Worm (Caenorhabditis elegans): ENCODE measurements around the gene T10B5.8.

Gene T10B5.8

DNA sequence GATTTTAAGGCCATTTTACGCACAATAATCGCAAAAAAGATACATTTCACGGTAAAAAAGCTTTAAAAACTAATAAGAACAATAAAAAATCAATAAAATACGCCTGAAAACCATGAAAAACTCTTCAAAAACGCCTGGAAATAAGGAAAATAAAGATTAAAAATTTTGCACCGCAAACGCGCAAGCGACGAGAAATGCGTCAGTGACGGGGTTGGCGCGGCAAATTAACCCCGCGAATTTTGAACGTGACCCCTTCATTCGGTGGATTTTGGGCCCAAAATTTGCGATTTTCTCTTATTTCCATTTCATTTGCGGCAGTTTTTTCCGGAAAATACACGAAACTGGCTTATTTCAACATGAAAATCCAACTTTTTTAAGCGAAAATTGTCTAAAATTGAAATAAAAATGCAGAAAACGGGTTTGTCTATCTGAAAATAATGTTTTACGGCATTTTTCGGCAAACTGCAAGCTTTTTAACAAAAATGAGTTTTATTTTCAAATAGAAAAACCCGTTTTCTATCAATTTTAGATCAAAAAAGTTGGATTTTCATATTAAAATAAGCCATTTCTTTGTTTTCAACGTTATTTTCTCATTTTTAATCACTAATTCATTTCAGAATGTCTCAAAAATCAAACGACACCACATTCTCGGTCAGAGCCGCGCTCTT is 26.9 kb downstream of the T10B5.8 start, which contains the start of gene knl-3 (continued):
- TF ChIP-seq ZK546.5 (tag; optimal IDR thresholded peaks at IDR 0.05) (no peak), nhr-237 (tag; optimal IDR thresholded peaks at IDR 0.05) (no peak), unc-62 (GFP tag; optimal IDR thresholded peaks at IDR 0.05) (no peak), nhr-28 (tag; optimal IDR thresholded peaks at IDR 0.05) (no peak), jun-1 (tag; optimal IDR thresholded peaks at IDR 0.05) (peak; percentile 32), elt-3 (tag; optimal IDR thresholded peaks at IDR 0.05) (no peak), fos-1 (tag; optimal IDR thresholded peaks at IDR 0.05) (no peak), sea-2 (GFP tag; optimal IDR thresholded peaks at IDR 0.05) (no peak)

DNA sequence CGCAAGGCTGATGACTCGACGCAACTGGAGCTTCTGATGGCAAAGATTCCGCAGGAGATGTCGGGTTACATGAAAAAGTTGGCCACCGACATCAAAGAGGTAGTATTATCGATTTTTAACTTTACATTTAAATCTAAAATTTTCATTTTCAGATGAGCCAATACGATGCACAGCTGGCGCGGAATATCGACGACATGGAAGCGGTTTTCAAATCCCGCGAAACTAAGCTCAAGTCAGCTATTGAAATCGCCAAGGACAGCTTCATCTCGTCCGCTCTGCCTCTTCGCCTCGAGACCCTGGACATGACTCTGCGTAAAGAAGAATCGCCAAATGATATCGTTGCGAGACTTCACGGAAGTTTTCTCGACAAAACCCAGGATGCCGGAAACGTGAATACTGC is 27.8 kb downstream of the T10B5.8 start, which contains the start of gene T10B5.3:
T10B5.3 (minus strand) TSS at position 101 of the 400 bp plus-strand sequence.
- no peak for TF ChIP-seq zag-1 (tag; optimal IDR thresholded peaks at IDR 0.05)
- no peak for TF ChIP-seq elt-1 (tag; optimal IDR thresholded peaks at IDR 0.05)
- no peak for TF ChIP-seq unc-62 (GFP tag; optimal IDR thresholded peaks at IDR 0.05)
- no peak for TF ChIP-seq snpc-4 (tag; optimal IDR thresholded peaks at IDR 0.05)
- no peak for TF ChIP-seq nfya-1 (tag; optimal IDR thresholded peaks at IDR 0.05; ENCODE audit: insufficient read depth)
- no peak for TF ChIP-seq mdl-1 (tag; optimal IDR thresholded peaks at IDR 0.05)
- no peak for TF ChIP-seq aly-2 (tag; optimal IDR thresholded peaks at IDR 0.05)
- TF ChIP-seq ztf-4 (tag; optimal IDR thresholded peaks at IDR 0.05): no peak
- TF ChIP-seq nhr-11 (tag; optimal IDR thresholded peaks at IDR 0.05): no peak
- no peak for TF ChIP-seq elt-2 (tag; optimal IDR thresholded peaks at IDR 0.05)
- no peak for TF ChIP-seq unc-39 (tag; optimal IDR thresholded peaks at IDR 0.05)
- no peak for TF ChIP-seq hmg-11 (tag; optimal IDR thresholded peaks at IDR 0.05)
- TF ChIP-seq ZK546.5 (tag; optimal IDR thresholded peaks at IDR 0.05): no peak
- no peak for TF ChIP-seq ceh-82 (tag; optimal IDR thresholded peaks at IDR 0.05)
- TF ChIP-seq lin-39 (tag; optimal IDR thresholded peaks at IDR 0.05): no peak
- TF ChIP-seq lin-15B (tag; optimal IDR thresholded peaks at IDR 0.05): no peak
- no peak for TF ChIP-seq eor-1 (tag; optimal IDR thresholded peaks at IDR 0.05)

DNA sequence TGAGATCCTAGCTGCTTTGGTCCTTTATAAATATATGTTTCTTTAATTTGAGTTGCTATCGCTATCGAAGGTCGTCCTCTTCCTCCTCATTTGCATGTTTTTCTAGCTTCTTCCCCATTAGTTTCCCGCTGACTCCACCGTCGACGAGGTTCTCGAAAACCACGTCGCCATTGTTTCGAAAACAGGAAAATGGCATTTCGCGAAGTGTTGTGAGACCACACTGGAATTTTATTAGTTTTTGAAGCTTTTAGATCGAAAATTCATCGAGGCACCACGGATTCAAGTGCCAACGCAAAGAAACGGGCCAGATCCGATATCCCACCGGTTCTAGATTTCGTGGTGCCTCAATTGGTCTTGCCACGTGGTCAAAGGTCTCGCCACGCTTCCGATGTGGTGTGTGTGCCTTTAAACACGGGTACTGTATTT is 28.7 kb downstream of the T10B5.8 start:
- no peak for TF ChIP-seq fkh-10 (GFP tag; optimal IDR thresholded peaks at IDR 0.05)
- no peak for TF ChIP-seq ama-1 (optimal IDR thresholded peaks at IDR 0.05)
- no peak for TF ChIP-seq fkh-2 (tag; optimal IDR thresholded peaks at IDR 0.05)
- no peak for TF ChIP-seq nhr-77 (tag; optimal IDR thresholded peaks at IDR 0.05)
- no peak for TF ChIP-seq aly-2 (tag; optimal IDR thresholded peaks at IDR 0.05)
- no peak for TF ChIP-seq nhr-23 (tag; optimal IDR thresholded peaks at IDR 0.05)
- no peak for TF ChIP-seq sea-2 (GFP tag; optimal IDR thresholded peaks at IDR 0.05)
- TF ChIP-seq elt-1 (tag; optimal IDR thresholded peaks at IDR 0.05): no peak
- no peak for TF ChIP-seq skn-1 (tag; optimal IDR thresholded peaks at IDR 0.05)
- TF ChIP-seq nhr-237 (tag; optimal IDR thresholded peaks at IDR 0.05): no peak
- TF ChIP-seq nhr-12 (tag; optimal IDR thresholded peaks at IDR 0.05): no peak
- no peak for TF ChIP-seq ceh-16 (tag; optimal IDR thresholded peaks at IDR 0.05)
- no peak for TF ChIP-seq unc-39 (tag; optimal IDR thresholded peaks at IDR 0.05)
- TF ChIP-seq ceh-82 (tag; optimal IDR thresholded peaks at IDR 0.05): no peak
- no peak for TF ChIP-seq tbx-2 (tag; optimal IDR thresholded peaks at IDR 0.05)

DNA sequence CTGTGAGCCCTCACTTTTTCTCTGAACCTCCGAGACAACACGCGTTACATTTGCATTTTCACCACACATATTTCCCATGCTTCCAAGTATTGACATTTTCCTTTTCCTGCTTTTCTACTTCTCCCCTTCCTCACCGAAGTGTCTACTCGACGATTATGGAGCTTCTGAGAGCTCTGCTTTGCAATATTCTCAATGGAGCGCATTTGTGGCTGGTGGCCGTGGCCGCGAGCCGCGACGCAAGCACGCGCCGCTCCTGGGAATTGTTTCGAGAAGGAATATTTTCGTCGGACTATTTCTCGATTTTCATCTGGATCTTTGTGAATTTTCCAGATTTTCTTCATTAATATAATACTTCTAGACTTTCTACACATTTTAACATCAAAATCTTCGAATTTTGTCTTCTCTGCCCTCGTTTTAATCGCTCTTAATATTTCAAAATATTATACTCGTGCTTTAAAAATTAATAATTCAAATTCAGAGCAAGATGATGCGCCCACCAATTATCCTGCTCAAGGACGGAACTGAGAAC is 30.0 kb downstream of the T10B5.8 start, which contains the start of the genes T10B5.4 and cct-7:
T10B5.4 (minus strand) TSS at position 40 of the 529 bp plus-strand sequence.
cct-7 (plus strand) TSS at position 479 of the 529 bp plus-strand sequence.
- TF ChIP-seq ceh-9 (tag; optimal IDR thresholded peaks at IDR 0.05) (no peak), elt-2 (tag; optimal IDR thresholded peaks at IDR 0.05) (peak; percentile 62), nhr-12 (tag; optimal IDR thresholded peaks at IDR 0.05) (no peak), lin-39 (tag; optimal IDR thresholded peaks at IDR 0.05) (peak; percentile 97), hmg-11 (tag; optimal IDR thresholded peaks at IDR 0.05) (peak; percentile 89), elt-3 (tag; optimal IDR thresholded peaks at IDR 0.05) (no peak), aly-2 (tag; optimal IDR thresholded peaks at IDR 0.05) (no peak), nhr-23 (tag; optimal IDR thresholded peaks at IDR 0.05) (peak; percentile 50), fos-1 (tag; optimal IDR thresholded peaks at IDR 0.05) (no peak), mdl-1 (tag; optimal IDR thresholded peaks at IDR 0.05) (no peak), sea-2 (GFP tag; optimal IDR thresholded peaks at IDR 0.05) (no peak), lsy-12 (tag; optimal IDR thresholded peaks at IDR 0.05) (peak; percentile 77), jun-1 (tag; optimal IDR thresholded peaks at IDR 0.05) (peak; percentile 79), ceh-16 (tag; optimal IDR thresholded peaks at IDR 0.05) (no peak), snpc-4 (tag; optimal IDR thresholded peaks at IDR 0.05) (peak; percentile 88), zag-1 (tag; optimal IDR thresholded peaks at IDR 0.05) (no peak), ceh-82 (tag; optimal IDR thresholded peaks at IDR 0.05) (no peak), nfya-1 (tag; optimal IDR thresholded peaks at IDR 0.05; ENCODE audit: insufficient read depth) (peak; percentile 94), nhr-76 (tag; optimal IDR thresholded peaks at IDR 0.05) (no peak), nhr-67 (tag; optimal IDR thresholded peaks at IDR 0.05) (no peak), nhr-43 (tag; optimal IDR thresholded peaks at IDR 0.05; ENCODE audit: poor library complexity, severe bottlenecking) (peak; percentile 49), egl-27 (tag; optimal IDR thresholded peaks at IDR 0.05) (peak; percentile 65), nhr-237 (tag; optimal IDR thresholded peaks at IDR 0.05) (no peak), nhr-25 (tag; optimal IDR thresholded peaks at IDR 0.05) (peak; percentile 60), pha-4 (tag; optimal IDR thresholded peaks at IDR 0.05) (peak; percentile 87), unc-39 (tag; optimal IDR thresholded peaks at IDR 0.05) (no peak), ztf-11 (tag; optimal IDR thresholded peaks at IDR 0.05) (no peak), ama-1 (optimal IDR thresholded peaks at IDR 0.05) (peak; percentile 70), R02D3.7 (tag; optimal IDR thresholded peaks at IDR 0.05) (peak; percentile 54), nhr-11 (tag; optimal IDR thresholded peaks at IDR 0.05) (peak; percentile 89), mml-1 (tag; optimal IDR thresholded peaks at IDR 0.05) (no peak), ztf-4 (tag; optimal IDR thresholded peaks at IDR 0.05) (peak; percentile 21), eor-1 (tag; optimal IDR thresholded peaks at IDR 0.05) (no peak)

All from whole organism, L3 larva.